Worm (Caenorhabditis elegans): Measurements from ENCODE around the gene T22D1.17.

ce11 chrIV:6912851-6913588, 7.2 kb downstream of the T22D1.17 start, which contains the start of gene T22D1.3:
- TF ChIP-seq M03D4.4 (tag; optimal IDR thresholded peaks at IDR 0.05) (no peak), pha-4 (tag; optimal IDR thresholded peaks at IDR 0.05) (no peak), ztf-11 (tag; optimal IDR thresholded peaks at IDR 0.05) (no peak), mab-5 (tag; optimal IDR thresholded peaks at IDR 0.05) (no peak), nhr-12 (tag; optimal IDR thresholded peaks at IDR 0.05) (no peak), ham-2 (GFP tag; optimal IDR thresholded peaks at IDR 0.05) (no peak), sem-2 (GFP tag; optimal IDR thresholded peaks at IDR 0.05) (no peak), nhr-76 (tag; optimal IDR thresholded peaks at IDR 0.05) (no peak), snpc-4 (tag; optimal IDR thresholded peaks at IDR 0.05) (no peak), mep-1 (tag; optimal IDR thresholded peaks at IDR 0.05) (no peak), hlh-1 (tag; optimal IDR thresholded peaks at IDR 0.05) (no peak), unc-39 (tag; optimal IDR thresholded peaks at IDR 0.05) (no peak)
